Worm (Caenorhabditis elegans): ENCODE data around the gene bath-28.
A peak's percentile ranks its signal among the peaks of the same experiment; 100 is the strongest.

The bath-28 gene

DNA sequence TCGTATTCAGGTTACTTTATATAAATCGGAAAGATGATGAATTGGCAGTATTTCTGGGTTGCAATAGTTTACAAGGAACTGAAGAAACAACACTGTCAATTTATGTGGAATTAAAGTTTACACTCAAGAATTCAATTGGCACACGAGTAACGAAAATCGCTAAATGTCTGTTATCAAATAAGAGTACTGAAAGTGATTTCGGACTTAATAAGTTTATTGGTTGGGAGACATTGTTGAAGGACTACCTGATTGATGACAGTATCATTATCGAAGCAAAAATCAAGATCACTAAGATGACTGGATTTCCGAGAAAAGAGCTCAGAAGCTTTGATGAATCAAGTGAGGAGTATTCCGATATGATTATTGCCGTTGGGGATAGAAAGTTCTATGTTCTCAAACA, 30.5 kb upstream of the bath-28 start:
- TF ChIP-seq scrt-1 (GFP tag; IDR thresholded peaks at IDR 0.05), result no peak
- TF ChIP-seq ets-7 (tag; optimal IDR thresholded peaks at IDR 0.05), result no peak
- no peak for TF ChIP-seq hmbx-1 (tag; optimal IDR thresholded peaks at IDR 0.05)
- no peak for TF ChIP-seq pes-1 (GFP tag; IDR thresholded peaks at IDR 0.05)
- TF ChIP-seq hnd-1 (tag; optimal IDR thresholded peaks at IDR 0.05), result no peak
- no peak for TF ChIP-seq F13C5.2 (tag; optimal IDR thresholded peaks at IDR 0.05)
- TF ChIP-seq hmg-4 (GFP tag; optimal IDR thresholded peaks at IDR 0.05), result no peak
- TF ChIP-seq tbx-11 (GFP tag; IDR thresholded peaks at IDR 0.05), result no peak
- TF ChIP-seq aly-1 (tag; optimal IDR thresholded peaks at IDR 0.05), result no peak
- TF ChIP-seq flt-1 (GFP tag; IDR thresholded peaks at IDR 0.05), result no peak
- TF ChIP-seq ceh-13 (GFP tag; optimal IDR thresholded peaks at IDR 0.05), result no peak
- no peak for TF ChIP-seq ama-1 (optimal IDR thresholded peaks at IDR 0.05)
- no peak for TF ChIP-seq B0310.2 (tag; optimal IDR thresholded peaks at IDR 0.05)
- no peak for TF ChIP-seq sea-1 (GFP tag; conservative IDR thresholded peaks at IDR 0.05)
- TF ChIP-seq tbx-37 (GFP tag; conservative IDR thresholded peaks at IDR 0.05), result no peak
- no peak for TF ChIP-seq ceh-36 (tag; optimal IDR thresholded peaks at IDR 0.05)
- TF ChIP-seq tra-4 (tag; optimal IDR thresholded peaks at IDR 0.05), result no peak

ce11 chrII:3374779-3375178, 30.0 kb upstream of the bath-28 start, which contains the start of gene bath-10:
Gene bath-10, plus strand, starts transcription at chrII:3375079.
- TF ChIP-seq F13C5.2 (tag; optimal IDR thresholded peaks at IDR 0.05), result no peak
- no peak for TF ChIP-seq B0310.2 (tag; optimal IDR thresholded peaks at IDR 0.05)
- no peak for TF ChIP-seq hnd-1 (tag; optimal IDR thresholded peaks at IDR 0.05)
- TF ChIP-seq ceh-13 (GFP tag; optimal IDR thresholded peaks at IDR 0.05), result no peak
- TF ChIP-seq scrt-1 (GFP tag; IDR thresholded peaks at IDR 0.05), result no peak
- TF ChIP-seq ets-7 (tag; optimal IDR thresholded peaks at IDR 0.05), result no peak
- no peak for TF ChIP-seq pes-1 (GFP tag; IDR thresholded peaks at IDR 0.05)
- no peak for TF ChIP-seq aly-1 (tag; optimal IDR thresholded peaks at IDR 0.05)
- TF ChIP-seq tbx-11 (GFP tag; IDR thresholded peaks at IDR 0.05), result no peak
- TF ChIP-seq tra-4 (tag; optimal IDR thresholded peaks at IDR 0.05), result no peak
- no peak for TF ChIP-seq ceh-36 (tag; optimal IDR thresholded peaks at IDR 0.05)

ce11 chrII:3373875-3374274, 29.1 kb upstream of the bath-28 start:
- TF ChIP-seq ets-7 (tag; optimal IDR thresholded peaks at IDR 0.05), result peak; percentile 24
- no peak for TF ChIP-seq tra-4 (tag; optimal IDR thresholded peaks at IDR 0.05)

DNA sequence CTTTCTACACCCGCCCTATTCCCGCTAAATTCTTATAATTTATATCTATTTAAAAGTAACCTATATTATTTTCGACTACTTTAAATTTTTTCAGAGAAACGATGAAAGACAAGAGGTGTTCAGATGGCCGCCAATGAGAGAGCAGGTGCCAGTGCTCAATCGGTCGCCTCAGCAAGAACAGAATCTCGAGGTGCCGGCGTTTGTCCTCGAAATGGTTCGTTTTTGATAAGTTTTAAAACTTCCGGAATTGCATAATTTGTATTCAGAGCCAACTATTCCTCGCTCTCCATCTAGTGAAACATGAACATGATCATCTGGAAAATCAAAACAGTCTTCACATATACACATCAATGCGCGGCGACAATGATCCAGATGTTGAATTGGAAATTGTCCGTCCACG, 26.2 kb upstream of the bath-28 start, which contains the start of gene bath-23:
Gene bath-23 (plus strand): TSS at position 301 of the 400 bp plus-strand sequence.
- TF ChIP-seq hnd-1 (tag; optimal IDR thresholded peaks at IDR 0.05) (no peak), hmbx-1 (tag; optimal IDR thresholded peaks at IDR 0.05) (no peak), scrt-1 (GFP tag; IDR thresholded peaks at IDR 0.05) (no peak), ceh-36 (tag; optimal IDR thresholded peaks at IDR 0.05) (no peak), hmg-4 (GFP tag; optimal IDR thresholded peaks at IDR 0.05) (no peak), tbx-37 (GFP tag; conservative IDR thresholded peaks at IDR 0.05) (no peak), pes-1 (GFP tag; IDR thresholded peaks at IDR 0.05) (no peak), F13C5.2 (tag; optimal IDR thresholded peaks at IDR 0.05) (no peak), ets-7 (tag; optimal IDR thresholded peaks at IDR 0.05) (no peak), flt-1 (GFP tag; IDR thresholded peaks at IDR 0.05) (no peak), ama-1 (optimal IDR thresholded peaks at IDR 0.05) (no peak), aly-1 (tag; optimal IDR thresholded peaks at IDR 0.05) (no peak), tra-4 (tag; optimal IDR thresholded peaks at IDR 0.05) (no peak), ceh-13 (GFP tag; optimal IDR thresholded peaks at IDR 0.05) (no peak), tbx-11 (GFP tag; IDR thresholded peaks at IDR 0.05) (no peak), B0310.2 (tag; optimal IDR thresholded peaks at IDR 0.05) (no peak)

ce11 chrII:3370061-3370460, 25.3 kb upstream of the bath-28 start, which contains the start of gene Y49F6C.8:
Gene Y49F6C.8, minus strand, starts transcription at chrII:3370111.
- TF ChIP-seq tbx-37 (GFP tag; conservative IDR thresholded peaks at IDR 0.05) (no peak), ceh-36 (tag; optimal IDR thresholded peaks at IDR 0.05) (no peak), B0310.2 (tag; optimal IDR thresholded peaks at IDR 0.05) (no peak), ama-1 (optimal IDR thresholded peaks at IDR 0.05) (no peak), tra-4 (tag; optimal IDR thresholded peaks at IDR 0.05) (no peak), scrt-1 (GFP tag; IDR thresholded peaks at IDR 0.05) (no peak), sea-1 (GFP tag; conservative IDR thresholded peaks at IDR 0.05) (no peak), ets-7 (tag; optimal IDR thresholded peaks at IDR 0.05) (no peak), F13C5.2 (tag; optimal IDR thresholded peaks at IDR 0.05) (no peak), pes-1 (GFP tag; IDR thresholded peaks at IDR 0.05) (no peak), hnd-1 (tag; optimal IDR thresholded peaks at IDR 0.05) (no peak), hmbx-1 (tag; optimal IDR thresholded peaks at IDR 0.05) (no peak), aly-1 (tag; optimal IDR thresholded peaks at IDR 0.05) (no peak), ceh-13 (GFP tag; optimal IDR thresholded peaks at IDR 0.05) (no peak), hmg-4 (GFP tag; optimal IDR thresholded peaks at IDR 0.05) (no peak), flt-1 (GFP tag; IDR thresholded peaks at IDR 0.05) (no peak), tbx-11 (GFP tag; IDR thresholded peaks at IDR 0.05) (no peak)

DNA sequence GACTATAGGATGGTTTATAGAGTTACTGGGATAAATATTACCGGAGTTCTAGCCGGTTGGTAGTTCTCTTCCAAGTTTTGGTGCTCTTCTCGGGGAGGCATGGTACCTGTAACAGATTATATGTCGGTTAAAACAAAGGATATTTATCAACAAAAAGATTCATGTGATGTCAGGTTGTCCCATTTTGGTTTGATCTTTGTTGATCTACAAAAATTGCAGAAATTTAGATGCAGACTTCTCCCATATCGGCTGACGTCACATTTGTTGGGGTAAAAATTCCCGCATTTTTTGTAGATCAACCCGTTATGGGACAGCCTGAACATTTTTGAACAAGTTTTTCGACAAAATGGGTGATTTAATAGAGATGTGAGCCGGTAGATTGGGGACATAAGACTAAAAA, 23.3 kb upstream of the bath-28 start, which contains the start of gene Y49F6C.7:
Gene Y49F6C.7 (minus strand): TSS at position 101 of the 400 bp plus-strand sequence.
- TF ChIP-seq B0310.2 (tag; optimal IDR thresholded peaks at IDR 0.05) (no peak), tra-4 (tag; optimal IDR thresholded peaks at IDR 0.05) (no peak), aly-1 (tag; optimal IDR thresholded peaks at IDR 0.05) (no peak), hmbx-1 (tag; optimal IDR thresholded peaks at IDR 0.05) (no peak), hmg-4 (GFP tag; optimal IDR thresholded peaks at IDR 0.05) (no peak), scrt-1 (GFP tag; IDR thresholded peaks at IDR 0.05) (no peak), hnd-1 (tag; optimal IDR thresholded peaks at IDR 0.05) (no peak), sea-1 (GFP tag; conservative IDR thresholded peaks at IDR 0.05) (no peak), tbx-11 (GFP tag; IDR thresholded peaks at IDR 0.05) (no peak), tbx-37 (GFP tag; conservative IDR thresholded peaks at IDR 0.05) (no peak), pes-1 (GFP tag; IDR thresholded peaks at IDR 0.05) (no peak), F13C5.2 (tag; optimal IDR thresholded peaks at IDR 0.05) (no peak), ets-7 (tag; optimal IDR thresholded peaks at IDR 0.05) (no peak), ceh-36 (tag; optimal IDR thresholded peaks at IDR 0.05) (no peak)

ce11 chrII:3367100-3367499, 22.3 kb upstream of the bath-28 start, which contains the start of gene Y49F6C.6:
Gene Y49F6C.6, minus strand, starts transcription at chrII:3367200.
- TF ChIP-seq hnd-1 (tag; optimal IDR thresholded peaks at IDR 0.05) (no peak), hmbx-1 (tag; optimal IDR thresholded peaks at IDR 0.05) (no peak), tbx-37 (GFP tag; conservative IDR thresholded peaks at IDR 0.05) (no peak), ceh-36 (tag; optimal IDR thresholded peaks at IDR 0.05) (no peak), sea-1 (GFP tag; conservative IDR thresholded peaks at IDR 0.05) (no peak), flt-1 (GFP tag; IDR thresholded peaks at IDR 0.05) (no peak), ets-7 (tag; optimal IDR thresholded peaks at IDR 0.05) (no peak)

Data from whole organism, early embryonic.